Fruit fly (Drosophila melanogaster) whole organism, embryonic: Measurements from ENCODE around the gene CG4880.

Source experiments
- Awh ChIP-seq: fragments of 200-800 bp; sonication (Bioruptor generic); IDR thresholded peaks from 2 replicates; pipeline ENCODE4, ENCODE4 v1.3.6; 2022; ENCODE audit warnings: missing biosample characterization, missing genetic modification characterization
- BEAF-32 ChIP-seq: fragments of 200-800 bp; sonication (Bioruptor generic); optimal IDR thresholded peaks from 3 replicates; lab custom pipeline; 2017; ENCODE audit warnings: missing biosample characterization, missing genetic modification characterization, mild to moderate bottlenecking, moderate library complexity, missing genetic modification reagents
- CG10462 ChIP-seq: fragments of 200-800 bp; sonication (Bioruptor generic); optimal IDR thresholded peaks from 2 replicates; lab custom pipeline; 2016; ENCODE audit warnings: missing biosample characterization, missing genetic modification characterization
- CG13123 ChIP-seq: fragments of 200-800 bp; sonication (Bioruptor generic); optimal IDR thresholded peaks from 2 replicates; lab custom pipeline; 2016; ENCODE audit warnings: missing biosample characterization, missing genetic modification characterization
- CG13424 ChIP-seq: fragments of 200-800 bp; sonication (Bioruptor generic); optimal IDR thresholded peaks from 2 replicates; lab custom pipeline; 2019; ENCODE audit warnings: missing biosample characterization, mild to moderate bottlenecking, missing genetic modification characterization, moderate library complexity
- CG15269 ChIP-seq: fragments of 200-800 bp; sonication (Bioruptor generic); optimal IDR thresholded peaks from 2 replicates; lab custom pipeline; 2018; ENCODE audit warnings: missing biosample characterization, mild to moderate bottlenecking, missing genetic modification characterization, moderate library complexity
- CG16813 ChIP-seq: fragments of 200-800 bp; sonication (Bioruptor generic); IDR thresholded peaks from 3 replicates; pipeline ENCODE4 v1.3.6; 2022; ENCODE audit warnings: missing biosample characterization, missing genetic modification characterization; ENCODE audit not compliant: partially characterized antibody
- CG17912 ChIP-seq: fragments of 200-800 bp; sonication (Bioruptor generic); optimal IDR thresholded peaks from 2 replicates; lab custom pipeline; 2018; ENCODE audit warnings: missing biosample characterization, mild to moderate bottlenecking, missing genetic modification characterization
- CG18011 ChIP-seq: fragments of 200-800 bp; sonication (Bioruptor generic); optimal IDR thresholded peaks from 2 replicates; lab custom pipeline; 2017; ENCODE audit warnings: missing biosample characterization, missing genetic modification characterization, mild to moderate bottlenecking, moderate library complexity, missing genotype
- CG31224 ChIP-seq: fragments of 200-800 bp; sonication (Bioruptor generic); IDR thresholded peaks from 2 replicates; pipeline ENCODE4 v1.3.6; 2022; ENCODE audit warnings: missing biosample characterization, missing genetic modification characterization
- CG32532 ChIP-seq: fragments of 200-800 bp; sonication (Bioruptor generic); IDR thresholded peaks from 2 replicates; pipeline ENCODE4 v1.3.6; 2022; ENCODE audit warnings: missing biosample characterization, missing genetic modification characterization
- CG32767 ChIP-seq: fragments of 200-800 bp; sonication (Bioruptor generic); IDR thresholded peaks from 2 replicates; pipeline ENCODE4 v1.3.6; 2022; ENCODE audit warnings: missing biosample characterization, missing genetic modification characterization
- CG33557 ChIP-seq: fragments of 200-800 bp; sonication (Bioruptor generic); optimal IDR thresholded peaks from 2 replicates; lab custom pipeline; 2019; ENCODE audit warnings: missing biosample characterization, mild to moderate bottlenecking, missing genetic modification characterization, moderate library complexity
- CG3726 ChIP-seq: fragments of 200-800 bp; sonication (Bioruptor generic); IDR thresholded peaks from 3 replicates; pipeline ENCODE4, ENCODE4 v1.3.6; 2022; ENCODE audit warnings: missing biosample characterization, missing genetic modification characterization
- CG3847 ChIP-seq: fragments of 200-800 bp; sonication (Bioruptor generic); IDR thresholded peaks from 2 replicates; pipeline ENCODE4 v1.3.6; 2022; ENCODE audit warnings: missing biosample characterization, missing genetic modification characterization
- CG5245 ChIP-seq: fragments of 200-800 bp; sonication (Bioruptor generic); optimal IDR thresholded peaks from 3 replicates; lab custom pipeline; 2016; ENCODE audit warnings: missing biosample characterization, missing genetic modification characterization
- CG6683 ChIP-seq: fragments of 200-800 bp; sonication (Bioruptor generic); optimal IDR thresholded peaks from 2 replicates; lab custom pipeline; 2017; ENCODE audit warnings: missing biosample characterization, mild to moderate bottlenecking, missing genetic modification characterization, missing genetic modification reagents
- CG8388 ChIP-seq: fragments of 200-800 bp; sonication (Bioruptor generic); optimal IDR thresholded peaks from 2 replicates; lab custom pipeline; 2019; ENCODE audit warnings: missing biosample characterization, mild to moderate bottlenecking, missing genetic modification characterization, moderate library complexity
- CG9932 ChIP-seq: fragments of 200-800 bp; sonication (Bioruptor generic); IDR thresholded peaks from 2 replicates; pipeline ENCODE4 v1.3.6; 2022; ENCODE audit warnings: missing biosample characterization, missing genetic modification characterization
- CHES-1-like ChIP-seq: fragments of 200-800 bp; sonication (Bioruptor generic); optimal IDR thresholded peaks from 2 replicates; lab custom pipeline; 2016; ENCODE audit warnings: missing biosample characterization, missing genetic modification characterization
- D19B ChIP-seq: fragments of 200-800 bp; sonication (Bioruptor generic); optimal IDR thresholded peaks from 2 replicates; lab custom pipeline; 2017; ENCODE audit warnings: missing biosample characterization, mild to moderate bottlenecking, missing genetic modification characterization
- Dbx ChIP-seq: fragments of 200-800 bp; sonication (Bioruptor generic); IDR thresholded peaks from 3 replicates; pipeline ENCODE4 v1.3.6; 2022; ENCODE audit warnings: missing biosample characterization, missing genetic modification characterization
- Dfd ChIP-seq, 2 experiments: fragments of >200 bp; optimal IDR thresholded peaks; 2 replicates each; lab custom pipeline; 2017; ENCODE audit warnings: missing biosample characterization in 2 of 2, missing genetic modification characterization in 2 of 2
- Dip2 ChIP-seq: fragments of 200-800 bp; sonication (Bioruptor generic); IDR thresholded peaks from 2 replicates; pipeline ENCODE4 v1.3.6; 2022; ENCODE audit warnings: missing biosample characterization, missing genetic modification characterization
- ERR ChIP-seq: fragments of 200-800 bp; sonication (Bioruptor generic); optimal IDR thresholded peaks from 2 replicates; lab custom pipeline; 2016; ENCODE audit warnings: missing biosample characterization, missing genetic modification characterization
- Ets97D ChIP-seq: fragments of 200-800 bp; sonication (Bioruptor generic); optimal IDR thresholded peaks from 3 replicates; lab custom pipeline; 2016; ENCODE audit warnings: missing biosample characterization, missing genetic modification characterization
- HLH3B ChIP-seq: fragments of 200-800 bp; sonication (Bioruptor generic); IDR thresholded peaks from 2 replicates; pipeline ENCODE4 v1.3.6; 2022; ENCODE audit warnings: missing biosample characterization, missing genetic modification characterization
- Hey ChIP-seq: fragments of 200-800 bp; sonication (Bioruptor generic); optimal IDR thresholded peaks from 3 replicates; lab custom pipeline; 2018; ENCODE audit warnings: missing biosample characterization, mild to moderate bottlenecking, missing genetic modification characterization
- MBD-R2 ChIP-seq: fragments of 200-800 bp; sonication (Bioruptor generic); IDR thresholded peaks from 2 replicates; pipeline ENCODE4 v1.3.6; 2022; ENCODE audit warnings: missing biosample characterization, missing genetic modification characterization
- Max ChIP-seq: fragments of 200-800 bp; sonication (Bioruptor generic); optimal IDR thresholded peaks from 2 replicates; lab custom pipeline; 2016; ENCODE audit warnings: missing biosample characterization, mild to moderate bottlenecking, missing genetic modification characterization
- Myb ChIP-seq: fragments of 200-800 bp; sonication (Bioruptor generic); optimal IDR thresholded peaks from 2 replicates; lab custom pipeline; 2016; ENCODE audit warnings: missing biosample characterization, missing genetic modification characterization
- PHDP ChIP-seq: fragments of 200-800 bp; sonication (Bioruptor generic); optimal IDR thresholded peaks from 3 replicates; lab custom pipeline; 2018; ENCODE audit warnings: missing biosample characterization, mild to moderate bottlenecking, missing genetic modification characterization, moderate library complexity
- Ravus ChIP-seq: fragments of 200-800 bp; sonication (Bioruptor generic); IDR thresholded peaks from 2 replicates; pipeline ENCODE4 v1.3.6; 2022; ENCODE audit warnings: missing biosample characterization, missing genetic modification characterization
- Side ChIP-seq: fragments of 200-800 bp; sonication (Bioruptor generic); optimal IDR thresholded peaks from 2 replicates; lab custom pipeline; 2016; ENCODE audit warnings: missing biosample characterization, missing genetic modification characterization
- Usf ChIP-seq: fragments of 200-800 bp; sonication (Bioruptor generic); optimal IDR thresholded peaks from 2 replicates; lab custom pipeline; 2017; ENCODE audit warnings: missing genotype, missing biosample characterization, missing genetic modification characterization
- ash1 ChIP-seq: fragments of 200-800 bp; sonication (Bioruptor generic); optimal IDR thresholded peaks from 2 replicates; lab custom pipeline; 2018; ENCODE audit warnings: missing biosample characterization, mild to moderate bottlenecking, missing genetic modification characterization
- bigmax ChIP-seq: fragments of 200-800 bp; sonication (Bioruptor generic); optimal IDR thresholded peaks from 2 replicates; lab custom pipeline; 2018; ENCODE audit warnings: missing biosample characterization, mild to moderate bottlenecking, missing genetic modification characterization
- dati ChIP-seq: fragments of 200-800 bp; sonication (Bioruptor generic); IDR thresholded peaks from 2 replicates; pipeline ENCODE4 v1.3.6; 2022; ENCODE audit warnings: missing biosample characterization, missing genetic modification characterization
- disco-r ChIP-seq: fragments of 200-800 bp; sonication (Bioruptor generic); optimal IDR thresholded peaks from 2 replicates; lab custom pipeline; 2016; ENCODE audit warnings: missing biosample characterization, missing genetic modification characterization
- gce ChIP-seq: fragments of 200-800 bp; sonication (Bioruptor generic); IDR thresholded peaks from 3 replicates; pipeline ENCODE4 v1.3.6; 2022; ENCODE audit warnings: missing biosample characterization, missing genetic modification characterization
- gcm ChIP-seq: fragments of 200-800 bp; sonication (Bioruptor generic); optimal IDR thresholded peaks from 2 replicates; lab custom pipeline; 2019; ENCODE audit warnings: missing biosample characterization, mild to moderate bottlenecking, missing genetic modification characterization, moderate library complexity
- grau ChIP-seq: fragments of 200-800 bp; optimal IDR thresholded peaks from 3 replicates; lab custom pipeline; 2019; ENCODE audit warnings: missing biosample characterization, mild to moderate bottlenecking, missing genetic modification characterization, moderate library complexity
- grn ChIP-seq: fragments of 200-800 bp; sonication (Bioruptor generic); optimal IDR thresholded peaks from 3 replicates; lab custom pipeline; 2017; ENCODE audit warnings: missing biosample characterization, missing genetic modification characterization
- gro ChIP-seq: fragments of 200-800 bp; sonication (Bioruptor generic); optimal IDR thresholded peaks from 2 replicates; lab custom pipeline; 2016; ENCODE audit warnings: missing biosample characterization, missing genetic modification characterization
- lbe ChIP-seq: fragments of 200-800 bp; sonication (Bioruptor generic); optimal IDR thresholded peaks from 2 replicates; lab custom pipeline; 2016; ENCODE audit warnings: missing biosample characterization, mild to moderate bottlenecking, missing genetic modification characterization
- maf-S ChIP-seq: fragments of 200-800 bp; sonication (Bioruptor generic); optimal IDR thresholded peaks from 2 replicates; lab custom pipeline; 2016; ENCODE audit warnings: missing biosample characterization, missing genetic modification characterization
- pnt ChIP-seq: fragments of 200-800 bp; sonication (Bioruptor generic); optimal IDR thresholded peaks from 3 replicates; lab custom pipeline; 2016; ENCODE audit warnings: missing biosample characterization, missing genetic modification characterization
- seq ChIP-seq: fragments of 200-800 bp; sonication (Bioruptor generic); IDR thresholded peaks from 2 replicates; pipeline ENCODE4 v1.3.6; 2022; ENCODE audit warnings: missing biosample characterization, missing genetic modification characterization
- sob ChIP-seq: fragments of 200-800 bp; sonication (Bioruptor generic); IDR thresholded peaks from 2 replicates; pipeline ENCODE4 v1.3.6; 2022; ENCODE audit warnings: missing biosample characterization, missing genetic modification characterization
- tll ChIP-seq, 2 experiments: fragments of 200-800 bp in 1 of 2; fragments of >200 bp in 1 of 2; sonication (Bioruptor generic) in 1 of 2; optimal IDR thresholded peaks; 2 replicates each; lab custom pipeline; 2017 to 2019; ENCODE audit warnings: missing biosample characterization in 2 of 2, missing genetic modification characterization in 2 of 2, mild to moderate bottlenecking in 1 of 2, moderate library complexity in 1 of 2
- usp ChIP-seq: fragments of >200 bp; optimal IDR thresholded peaks from 2 replicates; lab custom pipeline; 2017; ENCODE audit warnings: missing biosample characterization, missing genetic modification characterization
- zen2 ChIP-seq: fragments of 200-800 bp; sonication (Bioruptor generic); IDR thresholded peaks from 3 replicates; pipeline ENCODE4 v1.3.6; 2022; ENCODE audit warnings: missing biosample characterization, missing genetic modification characterization; ENCODE audit not compliant: partially characterized antibody

CG4880 gene

dm6 chrX:16839905-16840304 lies 46.7 kb upstream of the CG4880 start (continued):
- 0 out of 2 replicates have a peak, but pooled peaks have one; percentile 20 for TF ChIP-seq CG32532 (GFP tag; lab: Robert Waterston, UW)
- TF ChIP-seq CG18011 (GFP tag; lab: Kevin White, UChicago): peak; percentile 99
- TF ChIP-seq maf-S (GFP tag; lab: Kevin White, UChicago): no peak
- TF ChIP-seq pnt: peak; percentile 0
- no peak for TF ChIP-seq D19B (GFP tag; lab: Kevin White, UChicago)
- TF ChIP-seq Dip2 (GFP tag; lab: Robert Waterston, UW): no peak
- peak; percentile 43 for TF ChIP-seq MBD-R2 (GFP tag; lab: Robert Waterston, UW)
- no peak for TF ChIP-seq usp (GFP tag; lab: Kevin White, UChicago)
- TF ChIP-seq ash1 (GFP tag; lab: Kevin White, UChicago): no peak
- TF ChIP-seq CG13123 (GFP tag; lab: Kevin White, UChicago): no peak
- TF ChIP-seq dati (GFP tag; lab: Robert Waterston, UW): no peak
- TF ChIP-seq Awh (GFP tag; lab: Robert Waterston, UW): no peak
- TF ChIP-seq Usf (GFP tag; lab: Kevin White, UChicago): no peak
- TF ChIP-seq Dbx (GFP tag; lab: Robert Waterston, UW): no peak
- peak; percentile 84 for TF ChIP-seq Myb
- no peak for TF ChIP-seq tll (GFP tag; optimal IDR thresholded peaks at IDR 0.05; lab: Kevin White, UChicago)
- TF ChIP-seq gro: no peak
- TF ChIP-seq CG31224 (GFP tag; lab: Robert Waterston, UW): no peak
- no peak for TF ChIP-seq Side (GFP tag; lab: Kevin White, UChicago)
- TF ChIP-seq gce (GFP tag; lab: Robert Waterston, UW): no peak
- no peak for TF ChIP-seq CG32767
- TF ChIP-seq Dfd (GFP tag; optimal IDR thresholded peaks at IDR 0.05; lab: Kevin White, UChicago): no peak
- peak; percentile 24 for TF ChIP-seq BEAF-32 (GFP tag; lab: Kevin White, UChicago)
- TF ChIP-seq CG6683: no peak
- no peak for TF ChIP-seq ERR (GFP tag; lab: Kevin White, UChicago)
- TF ChIP-seq HLH3B (GFP tag; lab: Robert Waterston, UW): no peak
- TF ChIP-seq CG5245 (GFP tag; lab: Kevin White, UChicago): no peak
- peak; percentile 57; the same call in 1 of the 2 replicates for TF ChIP-seq sob (GFP tag; lab: Robert Waterston, UW)
- no peak for TF ChIP-seq disco-r
- TF ChIP-seq CG17912 (GFP tag; lab: Kevin White, UChicago): no peak
- no peak for TF ChIP-seq CG3726
- TF ChIP-seq CG9932 (GFP tag; lab: Robert Waterston, UW): peak; percentile 26; the same call in 1 of the 2 replicates
- TF ChIP-seq grau: no peak
- no peak for TF ChIP-seq CG3847 (GFP tag; lab: Robert Waterston, UW)
- TF ChIP-seq zen2 (GFP tag; lab: Robert Waterston, UW): no peak
- TF ChIP-seq CG10462 (GFP tag; lab: Kevin White, UChicago): no peak
- TF ChIP-seq seq (GFP tag; lab: Robert Waterston, UW): no peak
- TF ChIP-seq gcm (GFP tag; lab: Kevin White, UChicago): no peak
- no peak for TF ChIP-seq grn (GFP tag; lab: Kevin White, UChicago)
- TF ChIP-seq bigmax (GFP tag; lab: Kevin White, UChicago): no peak
- no peak for TF ChIP-seq Hey (tag; lab: Kevin White, UChicago)
- TF ChIP-seq PHDP: no peak
- no peak for TF ChIP-seq Ravus (GFP tag; lab: Robert Waterston, UW)
- no peak for TF ChIP-seq CG33557 (GFP tag; lab: Kevin White, UChicago)
- no peak for TF ChIP-seq CG15269 (tag; lab: Kevin White, UChicago)
- peak; percentile 0 for TF ChIP-seq CHES-1-like (GFP tag; lab: Kevin White, UChicago)
- TF ChIP-seq lbe: no peak
- TF ChIP-seq CG16813 (GFP tag; lab: Robert Waterston, UW): no peak
- TF ChIP-seq Max (GFP tag; lab: Kevin White, UChicago): no peak
- no peak for TF ChIP-seq CG13424 (tag; lab: Kevin White, UChicago)
- peak; percentile 33 for TF ChIP-seq Ets97D (GFP tag; lab: Kevin White, UChicago)
- no peak for TF ChIP-seq CG8388 (GFP tag; lab: Kevin White, UChicago)
